Worm (Caenorhabditis elegans) whole organism, late embryonic: ENCODE measurements around the gene irld-22.

ENCODE experiments used
- F13H6.1 ChIP-seq: sonication (generic microtip); optimal IDR thresholded peaks from 2 replicates; lab custom pipeline; 2016; ENCODE audit warnings: missing genetic modification characterization, missing compliant biosample characterization
- K09A11.1 ChIP-seq: sonication (generic microtip); optimal IDR thresholded peaks from 2 replicates; lab custom pipeline; 2017; ENCODE audit warnings: antibody characterized with exemption, mild to moderate bottlenecking, missing genetic modification characterization, missing compliant biosample characterization; ENCODE audit not compliant: insufficient read depth
- T23F11.4 ChIP-seq: fragments of 200-800 bp; sonication (Bioruptor generic); optimal IDR thresholded peaks from 2 replicates; lab custom pipeline; 2018; ENCODE audit warnings: mild to moderate bottlenecking, missing genetic modification characterization, missing compliant biosample characterization
- Y22D7AL.16 ChIP-seq: sonication (generic microtip); optimal IDR thresholded peaks from 2 replicates; lab custom pipeline; 2016; ENCODE audit warnings: missing genetic modification characterization, missing compliant biosample characterization
- ama-1 ChIP-seq: fragments of 150-350 bp; optimal IDR thresholded peaks from 2 replicates; lab custom pipeline; 2014
- ceh-14 ChIP-seq: sonication (generic microtip); optimal IDR thresholded peaks from 2 replicates; lab custom pipeline; 2016; ENCODE audit warnings: missing genotype, missing genetic modification characterization, missing compliant biosample characterization
- ceh-18 ChIP-seq: sonication (generic microtip); optimal IDR thresholded peaks from 2 replicates; lab custom pipeline; 2016; ENCODE audit warnings: missing genetic modification characterization, missing compliant biosample characterization
- ceh-19 ChIP-seq: fragments of 200-800 bp; sonication (Bioruptor generic); optimal IDR thresholded peaks from 2 replicates; lab custom pipeline; 2018; ENCODE audit warnings: mild to moderate bottlenecking, missing genetic modification characterization, missing compliant biosample characterization
- ceh-22 ChIP-seq: sonication (generic microtip); optimal IDR thresholded peaks from 2 replicates; lab custom pipeline; 2017; ENCODE audit warnings: missing biosample characterization, missing genetic modification characterization
- ceh-30 ChIP-seq: fragments of 150-350 bp; optimal IDR thresholded peaks from 2 replicates; lab custom pipeline; 2014; ENCODE audit warnings: missing biosample characterization, missing genetic modification characterization
- ceh-31 ChIP-seq: sonication (generic microtip); optimal IDR thresholded peaks from 2 replicates; lab custom pipeline; 2016; ENCODE audit warnings: missing genetic modification characterization, missing compliant biosample characterization
- ceh-45 ChIP-seq: fragments of 200-800 bp; sonication (Bioruptor generic); IDR thresholded peaks from 2 replicates; pipeline ENCODE4 v1.3.6; 2022; ENCODE audit warnings: missing genetic modification reagents, missing genetic modification characterization, missing compliant biosample characterization
- ceh-48 ChIP-seq: sonication (generic microtip); optimal IDR thresholded peaks from 2 replicates; lab custom pipeline; 2016; ENCODE audit warnings: missing genetic modification characterization, inconsistent platforms, missing compliant biosample characterization
- ceh-6 ChIP-seq: fragments of 200-800 bp; sonication (Bioruptor generic); optimal IDR thresholded peaks from 2 replicates; lab custom pipeline; 2018; ENCODE audit warnings: mild to moderate bottlenecking, missing genetic modification characterization, missing compliant biosample characterization
- che-1 ChIP-seq: sonication (generic microtip); optimal IDR thresholded peaks from 2 replicates; lab custom pipeline; 2016; ENCODE audit warnings: mild to moderate bottlenecking, missing genetic modification characterization, missing compliant biosample characterization
- elt-2 ChIP-seq: sonication (generic microtip); optimal IDR thresholded peaks from 2 replicates; lab custom pipeline; 2016; ENCODE audit warnings: missing genetic modification reagents, missing genetic modification characterization, missing compliant biosample characterization
- elt-4 ChIP-seq: sonication (generic microtip); optimal IDR thresholded peaks from 2 replicates; lab custom pipeline; 2016; ENCODE audit warnings: missing genetic modification characterization, missing compliant biosample characterization
- eyg-1 ChIP-seq: sonication (generic microtip); optimal IDR thresholded peaks from 2 replicates; lab custom pipeline; 2016; ENCODE audit warnings: missing genotype, missing genetic modification characterization, missing compliant biosample characterization
- fkh-6 ChIP-seq: sonication (generic microtip); optimal IDR thresholded peaks from 2 replicates; lab custom pipeline; 2016; ENCODE audit warnings: missing genetic modification characterization, missing compliant biosample characterization
- gmeb-2 ChIP-seq: sonication (generic microtip); optimal IDR thresholded peaks from 2 replicates; lab custom pipeline; 2016; ENCODE audit warnings: missing genetic modification characterization, inconsistent platforms, missing compliant biosample characterization
- hlh-13 ChIP-seq: fragments of 200-800 bp; sonication (Bioruptor generic); optimal IDR thresholded peaks from 2 replicates; lab custom pipeline; 2018; ENCODE audit warnings: mild to moderate bottlenecking, missing genetic modification characterization, missing compliant biosample characterization
- hlh-30 ChIP-seq: sonication (generic microtip); optimal IDR thresholded peaks from 2 replicates; lab custom pipeline; 2017; ENCODE audit warnings: antibody characterized with exemption, missing genetic modification characterization, missing compliant biosample characterization; ENCODE audit not compliant: insufficient read depth
- hlh-6 ChIP-seq: sonication (generic microtip); optimal IDR thresholded peaks from 2 replicates; lab custom pipeline; 2016; ENCODE audit warnings: missing genotype, missing genetic modification characterization, missing compliant biosample characterization
- lim-6 ChIP-seq: sonication (generic microtip); optimal IDR thresholded peaks from 2 replicates; lab custom pipeline; 2016; ENCODE audit warnings: missing genetic modification characterization, missing compliant biosample characterization
- madf-2 ChIP-seq: sonication (generic microtip); optimal IDR thresholded peaks from 2 replicates; lab custom pipeline; 2017; ENCODE audit warnings: missing genetic modification characterization, missing compliant biosample characterization
- nhr-232 ChIP-seq: sonication (generic microtip); optimal IDR thresholded peaks from 2 replicates; lab custom pipeline; 2016; ENCODE audit warnings: missing genetic modification characterization, missing compliant biosample characterization
- npax-4 ChIP-seq: sonication (generic microtip); optimal IDR thresholded peaks from 2 replicates; lab custom pipeline; 2016; ENCODE audit warnings: missing genetic modification characterization, missing compliant biosample characterization
- pat-9 ChIP-seq: fragments of 200-800 bp; sonication (Bioruptor generic); optimal IDR thresholded peaks from 2 replicates; lab custom pipeline; 2018; ENCODE audit warnings: mild to moderate bottlenecking, missing genetic modification characterization, moderate library complexity, missing compliant biosample characterization
- pha-4 ChIP-seq: fragments of 150-350 bp; optimal IDR thresholded peaks from 2 replicates; lab custom pipeline; 2018; ENCODE audit warnings: missing biosample characterization, missing genetic modification reagents, missing genetic modification characterization
- pros-1 ChIP-seq: fragments of 150-350 bp; optimal IDR thresholded peaks from 2 replicates; lab custom pipeline; 2014; ENCODE audit warnings: missing biosample characterization, missing genetic modification reagents, missing genetic modification characterization
- ref-2 ChIP-seq: sonication (generic microtip); optimal IDR thresholded peaks from 2 replicates; lab custom pipeline; 2016; ENCODE audit warnings: missing genetic modification characterization, missing compliant biosample characterization
- rnt-1 ChIP-seq: sonication (generic microtip); optimal IDR thresholded peaks from 2 replicates; lab custom pipeline; 2016; ENCODE audit warnings: missing genetic modification characterization, missing compliant biosample characterization
- sox-2 ChIP-seq: fragments of 200-800 bp; sonication (Bioruptor generic); IDR thresholded peaks from 2 replicates; pipeline ENCODE4 v1.3.6; 2022; ENCODE audit warnings: missing genetic modification reagents, missing genetic modification characterization, missing compliant biosample characterization
- sox-4 ChIP-seq: sonication (generic microtip); optimal IDR thresholded peaks from 2 replicates; lab custom pipeline; 2017; ENCODE audit warnings: mild to moderate bottlenecking, missing genetic modification characterization, inconsistent platforms, missing compliant biosample characterization
- syd-9 ChIP-seq: sonication (generic microtip); optimal IDR thresholded peaks from 2 replicates; lab custom pipeline; 2016; ENCODE audit warnings: mild to moderate bottlenecking, missing genetic modification characterization, moderate library complexity, missing compliant biosample characterization
- tbx-2 ChIP-seq: sonication (generic microtip); optimal IDR thresholded peaks from 2 replicates; lab custom pipeline; 2016; ENCODE audit warnings: missing genetic modification characterization, missing compliant biosample characterization
- tbx-7 ChIP-seq: sonication (generic microtip); optimal IDR thresholded peaks from 2 replicates; lab custom pipeline; 2016; ENCODE audit warnings: missing genotype, missing genetic modification characterization, missing compliant biosample characterization
- unc-42 ChIP-seq: sonication (generic microtip); optimal IDR thresholded peaks from 2 replicates; lab custom pipeline; 2016; ENCODE audit warnings: missing genotype, missing genetic modification characterization, missing compliant biosample characterization
- unc-86 ChIP-seq: sonication (generic microtip); optimal IDR thresholded peaks from 2 replicates; lab custom pipeline; 2016; ENCODE audit warnings: missing genetic modification characterization, missing compliant biosample characterization
- ztf-16 ChIP-seq: sonication (generic microtip); optimal IDR thresholded peaks from 2 replicates; lab custom pipeline; 2017; ENCODE audit warnings: missing genetic modification characterization, missing compliant biosample characterization

The irld-22 gene

ce11 chrV:3870359-3870758, 29.6 kb downstream of the irld-22 start:
- TF ChIP-seq npax-4 (tag; lab: Kevin White, UChicago) (no peak), nhr-232 (tag; lab: Kevin White, UChicago) (no peak), ceh-18 (tag; lab: Kevin White, UChicago) (no peak), ceh-6 (no peak), pros-1 (tag; lab: Kevin White, UChicago) (no peak), eyg-1 (no peak), ceh-31 (tag; lab: Kevin White, UChicago) (no peak), Y22D7AL.16 (no peak), tbx-2 (tag; lab: Kevin White, UChicago) (no peak), ref-2 (no peak), ceh-14 (no peak), unc-42 (tag; lab: Kevin White, UChicago) (no peak), elt-2 (tag; lab: Kevin White, UChicago) (no peak), sox-2 (GFP tag; lab: Robert Waterston, UW) (no peak), hlh-6 (tag; lab: Kevin White, UChicago) (no peak), gmeb-2 (tag; lab: Kevin White, UChicago) (no peak), syd-9 (tag; lab: Kevin White, UChicago) (no peak)

- no peak for TF ChIP-seq ref-2
- no peak for TF ChIP-seq fkh-6 (tag; lab: Kevin White, UChicago)
- TF ChIP-seq hlh-13, result no peak
- no peak for TF ChIP-seq madf-2 (tag; lab: Kevin White, UChicago)
- no peak for TF ChIP-seq ceh-45 (GFP tag; lab: Robert Waterston, UW)
- TF ChIP-seq unc-86 (tag; lab: Kevin White, UChicago), result no peak
- TF ChIP-seq elt-4 (tag; lab: Kevin White, UChicago), result no peak
- TF ChIP-seq tbx-7 (tag; lab: Kevin White, UChicago), result no peak
- no peak for TF ChIP-seq ceh-48 (tag; lab: Kevin White, UChicago)
- no peak for TF ChIP-seq lim-6 (tag; lab: Kevin White, UChicago)
- TF ChIP-seq ceh-14, result no peak
- TF ChIP-seq ama-1 (lab: Kevin White, UChicago), result no peak
- no peak for TF ChIP-seq rnt-1
- no peak for TF ChIP-seq ceh-22 (tag; lab: Kevin White, UChicago)
- no peak for TF ChIP-seq T23F11.4 (GFP tag; lab: Kevin White, UChicago)
Observed at ce11 chrV:3868905-3869304, 31.1 kb downstream of the irld-22 start, which contains the start of gene nhr-157. nhr-157 (minus strand) TSS chrV:3869005.

- TF ChIP-seq hlh-30 (tag; lab: Kevin White, UChicago), result no peak
- no peak for TF ChIP-seq K09A11.1
- TF ChIP-seq ceh-19, result no peak
- TF ChIP-seq ceh-30, result no peak
- TF ChIP-seq hlh-13, result no peak
Observed at ce11 chrV:3865273-3865672, 34.7 kb downstream of the irld-22 start.

ce11 chrV:3862851-3863250, 37.2 kb downstream of the irld-22 start, which contains the start of gene nhr-187:
nhr-187 (minus strand) TSS chrV:3862951.
- TF ChIP-seq lim-6 (tag; lab: Kevin White, UChicago) (no peak), syd-9 (tag; lab: Kevin White, UChicago) (no peak), eyg-1 (no peak), pat-9 (tag; lab: Kevin White, UChicago) (no peak), ztf-16 (tag; lab: Kevin White, UChicago) (no peak), pha-4 (tag; lab: Kevin White, UChicago) (no peak), sox-4 (tag; lab: Kevin White, UChicago) (no peak), che-1 (tag; lab: Kevin White, UChicago) (no peak), hlh-6 (tag; lab: Kevin White, UChicago) (no peak), F13H6.1 (no peak)
